Fruit fly (Drosophila melanogaster) whole organism, wandering third instar larva: ENCODE measurements around the gene ea.
A peak's percentile ranks its signal among the peaks of the same experiment; 100 is the strongest.

Experiments used
- Dif ChIP-seq: fragments of 200-275, 200-300 bp; sonication (Bioruptor generic); optimal IDR thresholded peaks from 2 replicates; lab custom pipeline; 2018; ENCODE audit warnings: missing biosample characterization, missing genetic modification characterization; ENCODE audit not compliant: partially characterized antibody
- Hnf4 ChIP-seq: fragments of 200-800 bp; sonication (Bioruptor generic); optimal IDR thresholded peaks from 2 replicates; lab custom pipeline; 2016; ENCODE audit warnings: missing biosample characterization, mild to moderate bottlenecking, missing genetic modification characterization
- Hr83 ChIP-seq: fragments of 200-300 bp; sonication (Bioruptor generic); optimal IDR thresholded peaks from 2 replicates; lab custom pipeline; 2016; ENCODE audit warnings: missing biosample characterization, mild to moderate bottlenecking, missing genetic modification characterization, moderate library complexity; ENCODE audit not compliant: poor library complexity, severe bottlenecking
- Jra ChIP-seq: sonication (Bioruptor generic); optimal IDR thresholded peaks from 2 replicates; lab custom pipeline; 2016; ENCODE audit warnings: missing biosample characterization, missing genetic modification characterization
- Mio ChIP-seq: sonication (Bioruptor generic); optimal IDR thresholded peaks from 2 replicates; lab custom pipeline; 2016; ENCODE audit warnings: missing biosample characterization, missing genetic modification characterization
- Myc ChIP-seq: fragments of >200 bp; optimal IDR thresholded peaks from 2 replicates; lab custom pipeline; 2017
- N ChIP-seq: fragments of >200 bp; optimal IDR thresholded peaks from 2 replicates; lab custom pipeline; 2018; ENCODE audit warnings: missing biosample characterization, missing external identifiers, missing genetic modification characterization
- Rel ChIP-seq, 2 experiments: fragments of 200-800 bp; sonication (Bioruptor generic) in 1 of 2; optimal IDR thresholded peaks; 2 replicates in 1 of 2; 3 replicates in 1 of 2; lab custom pipeline; 2016 to 2019; ENCODE audit warnings: mild to moderate bottlenecking in 2 of 2, missing biosample characterization in 2 of 2, missing genetic modification characterization in 2 of 2, moderate library complexity in 1 of 2
- Sp1 ChIP-seq: fragments of 200-800 bp; sonication (Bioruptor generic); optimal IDR thresholded peaks from 3 replicates; lab custom pipeline; 2019; ENCODE audit warnings: missing biosample characterization, mild to moderate bottlenecking, missing genetic modification characterization, moderate library complexity
- Vsx2 ChIP-seq: fragments of 200-300, 225-300 bp; sonication (Bioruptor generic); optimal IDR thresholded peaks from 2 replicates; lab custom pipeline; 2018; ENCODE audit warnings: missing biosample characterization, missing genetic modification characterization; ENCODE audit not compliant: partially characterized antibody
- dl ChIP-seq, 2 experiments: fragments of 175-275, 200-275 bp in 1 of 2; fragments of 200-275 bp in 1 of 2; sonication (Bioruptor generic); optimal IDR thresholded peaks; lab custom pipeline; 2018; ENCODE audit warnings: mild to moderate bottlenecking in 2 of 2, missing biosample characterization in 2 of 2, missing genetic modification characterization in 2 of 2, moderate library complexity in 2 of 2; ENCODE audit not compliant: partially characterized antibody in 2 of 2, insufficient read depth in 1 of 2
- dmrt93B ChIP-seq: fragments of 200-800 bp; sonication (Bioruptor generic); optimal IDR thresholded peaks from 2 replicates; lab custom pipeline; 2018; ENCODE audit warnings: missing biosample characterization, mild to moderate bottlenecking, missing genetic modification characterization
- dsf ChIP-seq: sonication (Bioruptor generic); optimal IDR thresholded peaks from 2 replicates; lab custom pipeline; 2016; ENCODE audit warnings: missing biosample characterization, missing genetic modification characterization, borderline replicate concordance
- ey ChIP-seq: fragments of 200-800 bp; sonication (Bioruptor generic); optimal IDR thresholded peaks from 2 replicates; lab custom pipeline; 2016; ENCODE audit warnings: missing biosample characterization, missing genetic modification characterization
- h ChIP-seq: fragments of 200-800 bp; sonication (Bioruptor generic); optimal IDR thresholded peaks from 3 replicates; lab custom pipeline; 2016; ENCODE audit warnings: missing biosample characterization, mild to moderate bottlenecking, missing genetic modification characterization
- jim ChIP-seq: fragments of 175-275, 200-325 bp; sonication (Bioruptor generic); optimal IDR thresholded peaks from 2 replicates; lab custom pipeline; 2016; ENCODE audit warnings: missing biosample characterization, mild to moderate bottlenecking, missing genetic modification characterization
- lola ChIP-seq: fragments of >200 bp; optimal IDR thresholded peaks from 2 replicates; lab custom pipeline; 2017; ENCODE audit warnings: missing biosample characterization, missing genetic modification characterization
- pan ChIP-seq: fragments of >200 bp; optimal IDR thresholded peaks from 2 replicates; lab custom pipeline; 2017
- psq ChIP-seq: fragments of 200-800 bp; sonication (Bioruptor generic); optimal IDR thresholded peaks from 3 replicates; lab custom pipeline; 2017; ENCODE audit warnings: missing biosample characterization, mild to moderate bottlenecking, missing genetic modification characterization, moderate library complexity
- rgr ChIP-seq: fragments of 200-800 bp; sonication (Bioruptor generic); optimal IDR thresholded peaks from 3 replicates; lab custom pipeline; 2016; ENCODE audit warnings: missing biosample characterization, mild to moderate bottlenecking, missing genetic modification characterization
- sage ChIP-seq: fragments of 200-800 bp; sonication (Bioruptor generic); optimal IDR thresholded peaks from 2 replicates; lab custom pipeline; 2016; ENCODE audit warnings: missing biosample characterization, mild to moderate bottlenecking, missing genetic modification characterization
- sv ChIP-seq: fragments of 200-800 bp; sonication (Bioruptor generic); optimal IDR thresholded peaks from 3 replicates; lab custom pipeline; 2016; ENCODE audit warnings: missing biosample characterization, missing genetic modification characterization
- usp ChIP-seq: fragments of >200 bp; optimal IDR thresholded peaks from 2 replicates; lab custom pipeline; 2017; ENCODE audit warnings: missing biosample characterization, missing genetic modification characterization

Gene ea

dm6 chr3R:15281335-15281963 lies 47.1 kb upstream of the ea start:
- TF ChIP-seq dl (GFP tag; optimal IDR thresholded peaks at IDR 0.05; lab: Kevin White, UChicago; ENCODE audit: insufficient read depth in 1 of 2, partially characterized antibody in 2 of 2) (peak in 1 of 2 experiments; percentile 3), Sp1 (no peak), jim (GFP tag; lab: Kevin White, UChicago) (no peak), h (GFP tag; lab: Kevin White, UChicago) (no peak), dmrt93B (GFP tag; lab: Kevin White, UChicago) (no peak), Hr83 (no peak)

- TF ChIP-seq Jra (no peak), psq (GFP tag; lab: Kevin White, UChicago) (no peak), Mio (GFP tag; lab: Kevin White, UChicago) (no peak), Hr83 (no peak), sage (GFP tag; lab: Kevin White, UChicago) (no peak), usp (GFP tag; lab: Kevin White, UChicago) (no peak), Myc (lab: Kevin White, UChicago) (no peak), jim (GFP tag; lab: Kevin White, UChicago) (no peak), ey (GFP tag; lab: Kevin White, UChicago) (no peak), Sp1 (no peak), dsf (no peak), Rel (GFP tag; optimal IDR thresholded peaks at IDR 0.05; lab: Kevin White, UChicago) (no peak), Rel (tag; optimal IDR thresholded peaks at IDR 0.05; lab: Kevin White, UChicago) (no peak), Hnf4 (GFP tag; lab: Kevin White, UChicago) (no peak), N (GFP tag; lab: Kevin White, UChicago) (no peak)
Observed at dm6 chr3R:15282326-15282725, 46.2 kb upstream of the ea start.

dm6 chr3R:15282982-15283809 lies 45.3 kb upstream of the ea start:
- TF ChIP-seq psq (GFP tag; lab: Kevin White, UChicago): no peak
- TF ChIP-seq Rel (GFP tag; optimal IDR thresholded peaks at IDR 0.05; lab: Kevin White, UChicago): no peak
- TF ChIP-seq Rel (tag; optimal IDR thresholded peaks at IDR 0.05; lab: Kevin White, UChicago): peak; percentile 15
- TF ChIP-seq jim (GFP tag; lab: Kevin White, UChicago): no peak
- TF ChIP-seq, all 38 proteins: peak for 1

dm6 chr3R:15286024-15286692 lies 42.4 kb upstream of the ea start:
- TF ChIP-seq rgr (GFP tag; lab: Kevin White, UChicago): peak; percentile 7
- no peak for TF ChIP-seq psq (GFP tag; lab: Kevin White, UChicago)
- no peak for TF ChIP-seq lola (GFP tag; lab: Kevin White, UChicago)
- TF ChIP-seq sage (GFP tag; lab: Kevin White, UChicago): no peak
- peak; percentile 87 for TF ChIP-seq Dif (GFP tag; lab: Kevin White, UChicago)
- peak; percentile 56 for TF ChIP-seq Vsx2 (GFP tag; lab: Kevin White, UChicago)
- TF ChIP-seq dl (GFP tag; optimal IDR thresholded peaks at IDR 0.05; lab: Kevin White, UChicago; ENCODE audit: insufficient read depth in 1 of 2, partially characterized antibody in 2 of 2): peak in 1 of 2 experiments; percentile 51
- TF ChIP-seq sv (GFP tag; lab: Kevin White, UChicago): no peak

- TF ChIP-seq Dif (GFP tag; lab: Kevin White, UChicago) (peak; percentile 68), Rel (GFP tag; optimal IDR thresholded peaks at IDR 0.05; lab: Kevin White, UChicago) (no peak), Rel (tag; optimal IDR thresholded peaks at IDR 0.05; lab: Kevin White, UChicago) (no peak), pan (no peak), lola (GFP tag; lab: Kevin White, UChicago) (no peak), dmrt93B (GFP tag; lab: Kevin White, UChicago) (no peak), h (GFP tag; lab: Kevin White, UChicago) (peak; percentile 12), Mio (GFP tag; lab: Kevin White, UChicago) (no peak), ey (GFP tag; lab: Kevin White, UChicago) (no peak), Vsx2 (GFP tag; lab: Kevin White, UChicago) (peak; percentile 55), dl (GFP tag; optimal IDR thresholded peaks at IDR 0.05; lab: Kevin White, UChicago; ENCODE audit: insufficient read depth in 1 of 2, partially characterized antibody in 2 of 2) (peak; percentile 39 to 74)
- TF ChIP-seq, all 38 proteins: peak for 4
Observed at dm6 chr3R:15286693-15287041, 41.9 kb upstream of the ea start.
